Fruit fly (Drosophila melanogaster): Measurements from ENCODE around the gene frj.

- no peak for TF ChIP-seq CG8478 (optimal IDR thresholded peaks at IDR 0.05)
- no peak for TF ChIP-seq CTCF (optimal IDR thresholded peaks at IDR 0.05)
Observed at dm6 chr2L:6502887-6503723, 47.3 kb downstream of the frj start.
